Fruit fly (Drosophila melanogaster) whole organism, wandering third instar larva: ENCODE results near the gene CG18661.

Source experiments
- GATAd ChIP-seq: sonication (Bioruptor generic); optimal IDR thresholded peaks from 2 replicates; lab custom pipeline; 2016; ENCODE audit warnings: missing biosample characterization, missing genetic modification characterization
- Myc ChIP-seq: fragments of >200 bp; optimal IDR thresholded peaks from 2 replicates; lab custom pipeline; 2017
- brk ChIP-seq: fragments of 200-800 bp; sonication (Bioruptor generic); optimal IDR thresholded peaks from 2 replicates; lab custom pipeline; 2016; ENCODE audit warnings: missing biosample characterization, mild to moderate bottlenecking, missing genetic modification characterization

- no peak for TF ChIP-seq brk (GFP tag; lab: Kevin White, UChicago)
- no peak for TF ChIP-seq Myc (lab: Kevin White, UChicago)
- TF ChIP-seq GATAd: no peak
These were observed 17.0 kb upstream of the CG18661 start, which contains the start of gene CG18662 for dm6 chr2L:8980359-8980758.
